Worm (Caenorhabditis elegans) whole organism, L3 larva: Measurements from ENCODE around the gene C33D9.10.

ENCODE experiments used
- elt-1 ChIP-seq: fragments of 150-350 bp; optimal IDR thresholded peaks from 2 replicates; lab custom pipeline; 2014; ENCODE audit warnings: missing biosample characterization, missing genetic modification characterization
- fkh-10 ChIP-seq: sonication (generic microtip); optimal IDR thresholded peaks from 2 replicates; lab custom pipeline; 2017; ENCODE audit warnings: missing biosample characterization, missing genetic modification reagents, missing genetic modification characterization
- nhr-237 ChIP-seq: fragments of 150-350 bp; optimal IDR thresholded peaks from 2 replicates; lab custom pipeline; 2014; ENCODE audit warnings: missing biosample characterization, missing genetic modification characterization
- pqm-1 ChIP-seq: fragments of 150-350 bp; optimal IDR thresholded peaks from 2 replicates; lab custom pipeline; 2017; ENCODE audit warnings: missing biosample characterization, missing genetic modification characterization, inconsistent platforms
- unc-39 ChIP-seq: sonication (generic microtip); optimal IDR thresholded peaks from 4 replicates; lab custom pipeline; 2017; ENCODE audit warnings: missing biosample characterization, missing genetic modification characterization
- unc-62 ChIP-seq: fragments of 150-350 bp; sonication (generic microtip); optimal IDR thresholded peaks from 4 replicates; lab custom pipeline; 2014; ENCODE audit warnings: missing biosample characterization, missing genetic modification reagents, missing genetic modification characterization
- ztf-11 ChIP-seq: fragments of 150-350 bp; optimal IDR thresholded peaks from 2 replicates; lab custom pipeline; 2014; ENCODE audit warnings: missing biosample characterization, missing genetic modification characterization

- TF ChIP-seq pqm-1 (tag; lab: Kevin White, UChicago) (peak; percentile 59), nhr-237 (tag; lab: Kevin White, UChicago) (no peak), fkh-10 (GFP tag; lab: Kevin White, UChicago) (no peak), unc-62 (no peak), unc-39 (tag; lab: Kevin White, UChicago) (no peak), ztf-11 (tag; lab: Kevin White, UChicago) (no peak), elt-1 (no peak)
Measured at ce11 chrIV:8743654-8744332, 44.2 kb downstream of the C33D9.10 start, which contains the start of gene F21D5.7.
